Fruit fly (Drosophila melanogaster) whole organism: Measurements from ENCODE around the gene Mst77F.

Experiments used
- CG8478 ChIP-seq: fragments of >200 bp; optimal IDR thresholded peaks from 2 replicates; lab custom pipeline; 2018; ENCODE audit warnings: inconsistent platforms
- Dll ChIP-seq: fragments of >200 bp; optimal IDR thresholded peaks from 2 replicates; lab custom pipeline; 2017

dm6 chr3L:20777496-20777895, 40.3 kb downstream of the Mst77F start:
- TF ChIP-seq CG8478 (lab: Kevin White, UChicago) = no peak
- TF ChIP-seq Dll (lab: Kevin White, UChicago) = no peak
